Worm (Caenorhabditis elegans) whole organism, young adult: ENCODE measurements around the gene dis-3.

ENCODE experiments used
- C17E4.6 ChIP-seq: fragments of 200-800 bp; sonication (Bioruptor generic); IDR thresholded peaks from 2 replicates; pipeline ENCODE4 v1.3.6; 2022; ENCODE audit warnings: missing genetic modification reagents, missing genetic modification characterization, missing compliant biosample characterization
- D2030.7 ChIP-seq: fragments of 200-800 bp; sonication (Bioruptor generic); IDR thresholded peaks from 2 replicates; pipeline ENCODE4 v1.3.6; 2022; ENCODE audit warnings: missing genetic modification reagents, missing genetic modification characterization, missing compliant biosample characterization
- F23B12.7 ChIP-seq: sonication (generic microtip); optimal IDR thresholded peaks from 2 replicates; lab custom pipeline; 2017; ENCODE audit warnings: missing genetic modification characterization, mild to moderate bottlenecking, missing compliant biosample characterization, antibody characterized with exemption, moderate library complexity; ENCODE audit not compliant: insufficient read depth
- K11D2.4 ChIP-seq: fragments of 200-800 bp; sonication (Bioruptor generic); IDR thresholded peaks from 2 replicates; pipeline ENCODE4 v1.3.6; 2022; ENCODE audit warnings: missing genetic modification reagents, missing genetic modification characterization, missing compliant biosample characterization
- K12H6.12 ChIP-seq: fragments of 200-800 bp; sonication (Bioruptor generic); optimal IDR thresholded peaks from 2 replicates; lab custom pipeline; 2018; ENCODE audit warnings: mild to moderate bottlenecking, missing genetic modification characterization, missing compliant biosample characterization
- Y95B8A.8 ChIP-seq: fragments of 200-800 bp; sonication (Bioruptor generic); IDR thresholded peaks from 2 replicates; pipeline ENCODE4 v1.3.6; 2022; ENCODE audit warnings: missing genetic modification reagents, missing genetic modification characterization, missing compliant biosample characterization
- ZK185.1 ChIP-seq: sonication (generic microtip); optimal IDR thresholded peaks from 2 replicates; lab custom pipeline; 2016; ENCODE audit warnings: mild to moderate bottlenecking, missing genetic modification characterization, missing compliant biosample characterization; ENCODE audit not compliant: poor library complexity, severe bottlenecking
- atf-7 ChIP-seq: sonication (generic microtip); optimal IDR thresholded peaks from 2 replicates; lab custom pipeline; 2017; ENCODE audit warnings: mild to moderate bottlenecking, missing genetic modification characterization, missing compliant biosample characterization
- attf-5 ChIP-seq: fragments of 200-800 bp; sonication (Bioruptor generic); optimal IDR thresholded peaks from 2 replicates; lab custom pipeline; 2018; ENCODE audit warnings: mild to moderate bottlenecking, missing genetic modification characterization, missing compliant biosample characterization
- ceh-27 ChIP-seq: fragments of 200-800 bp; sonication (Bioruptor generic); optimal IDR thresholded peaks from 2 replicates; lab custom pipeline; 2018; ENCODE audit warnings: mild to moderate bottlenecking, missing genetic modification characterization, moderate library complexity, missing compliant biosample characterization
- ceh-58 ChIP-seq: fragments of 200-800 bp; sonication (Bioruptor generic); IDR thresholded peaks from 2 replicates; pipeline ENCODE4 v1.3.6; 2022; ENCODE audit warnings: missing genetic modification characterization, missing compliant biosample characterization
- ceh-91 ChIP-seq: fragments of 200-800 bp; sonication (Bioruptor generic); IDR thresholded peaks from 2 replicates; pipeline ENCODE4 v1.3.6; 2022; ENCODE audit warnings: missing genetic modification reagents, missing genetic modification characterization, missing compliant biosample characterization
- chd-7 ChIP-seq: sonication (generic microtip); optimal IDR thresholded peaks from 2 replicates; lab custom pipeline; 2016; ENCODE audit warnings: mild to moderate bottlenecking, missing genetic modification characterization, moderate library complexity, missing compliant biosample characterization
- dpl-1 ChIP-seq: fragments of 150-350 bp; optimal IDR thresholded peaks from 2 replicates; lab custom pipeline; 2014; ENCODE audit warnings: missing biosample characterization, missing genetic modification reagents, missing genetic modification characterization
- ekl-4 ChIP-seq: fragments of 200-800 bp; sonication (Bioruptor generic); IDR thresholded peaks from 2 replicates; pipeline ENCODE4 v1.3.6; 2022; ENCODE audit warnings: missing genetic modification reagents, missing genetic modification characterization, missing compliant biosample characterization
- fkh-3 ChIP-seq: sonication (generic microtip); optimal IDR thresholded peaks from 2 replicates; lab custom pipeline; 2016; ENCODE audit warnings: mild to moderate bottlenecking, missing genetic modification characterization, missing compliant biosample characterization
- hlh-12 ChIP-seq: sonication (generic microtip); optimal IDR thresholded peaks from 2 replicates; lab custom pipeline; 2016; ENCODE audit warnings: missing genetic modification characterization, missing compliant biosample characterization
- hlh-26 ChIP-seq: fragments of 200-800 bp; sonication (Bioruptor generic); conservative IDR thresholded peaks from 2 replicates; pipeline ENCODE4 v1.3.6; 2022; ENCODE audit warnings: missing genetic modification reagents, missing genetic modification characterization, missing compliant biosample characterization
- let-607 ChIP-seq, 2 experiments: fragments of 200-800 bp in 1 of 2; sonication (Bioruptor generic) in 1 of 2; sonication (generic microtip) in 1 of 2; optimal IDR thresholded peaks; 2 replicates each; lab custom pipeline; 2016 to 2018; ENCODE audit warnings: mild to moderate bottlenecking in 2 of 2, missing compliant biosample characterization in 2 of 2, missing genetic modification characterization in 2 of 2, moderate library complexity in 2 of 2, missing genotype in 1 of 2
- madf-10 ChIP-seq: sonication (generic microtip); optimal IDR thresholded peaks from 2 replicates; lab custom pipeline; 2016; ENCODE audit warnings: mild to moderate bottlenecking, missing genetic modification characterization, missing compliant biosample characterization
- mel-28 ChIP-seq: sonication (generic microtip); optimal IDR thresholded peaks from 2 replicates; lab custom pipeline; 2016; ENCODE audit warnings: borderline replicate concordance, mild to moderate bottlenecking, missing genetic modification characterization, missing compliant biosample characterization
- nfya-2 ChIP-seq: fragments of 200-800 bp; sonication (Bioruptor generic); IDR thresholded peaks from 2 replicates; pipeline ENCODE4 v1.3.6; 2022; ENCODE audit warnings: missing genetic modification reagents, missing genetic modification characterization, missing compliant biosample characterization
- nfyb-1 ChIP-seq: fragments of 200-800 bp; sonication (Bioruptor generic); IDR thresholded peaks from 2 replicates; pipeline ENCODE4 v1.3.6; 2022; ENCODE audit warnings: missing genetic modification reagents, missing genetic modification characterization, missing compliant biosample characterization
- pha-4 ChIP-seq: fragments of 150-350 bp; sonication (generic microtip); optimal IDR thresholded peaks from 2 replicates; lab custom pipeline; 2014; ENCODE audit warnings: missing biosample characterization, missing genetic modification reagents, missing genetic modification characterization
- repo-1 ChIP-seq: sonication (generic microtip); optimal IDR thresholded peaks from 2 replicates; lab custom pipeline; 2017; ENCODE audit warnings: mild to moderate bottlenecking, missing genetic modification characterization, missing compliant biosample characterization
- snpc-3.4 ChIP-seq: sonication (generic microtip); optimal IDR thresholded peaks from 2 replicates; lab custom pipeline; 2017; ENCODE audit warnings: missing genetic modification characterization, mild to moderate bottlenecking, missing compliant biosample characterization, antibody characterized with exemption, moderate library complexity, missing genotype, missing genetic modification reagents
- sptf-2 ChIP-seq: fragments of 200-800 bp; sonication (Bioruptor generic); optimal IDR thresholded peaks from 2 replicates; lab custom pipeline; 2018; ENCODE audit warnings: mild to moderate bottlenecking, missing genetic modification characterization, missing compliant biosample characterization
- tlf-1 ChIP-seq: fragments of 200-800 bp; sonication (Bioruptor generic); optimal IDR thresholded peaks from 2 replicates; lab custom pipeline; 2018; ENCODE audit warnings: mild to moderate bottlenecking, missing genetic modification characterization, missing compliant biosample characterization
- unc-62 ChIP-seq: fragments of 150-350 bp; optimal IDR thresholded peaks from 2 replicates; lab custom pipeline; 2014; ENCODE audit warnings: missing biosample characterization, missing genetic modification reagents, missing genetic modification characterization
- zfh-2 ChIP-seq: fragments of 200-800 bp; sonication (Bioruptor generic); conservative IDR thresholded peaks from 2 replicates; pipeline ENCODE4 v1.3.6; 2022; ENCODE audit warnings: missing genetic modification reagents, missing genetic modification characterization, missing compliant biosample characterization
- ztf-28 ChIP-seq: fragments of 200-800 bp; sonication (Bioruptor generic); IDR thresholded peaks from 2 replicates; pipeline ENCODE4 v1.3.6; 2022; ENCODE audit warnings: missing genetic modification reagents, missing genetic modification characterization, missing compliant biosample characterization
- ztf-6 ChIP-seq: fragments of 200-800 bp; sonication (Bioruptor generic); IDR thresholded peaks from 2 replicates; pipeline ENCODE4 v1.3.6; 2022; ENCODE audit warnings: missing genetic modification reagents, missing genetic modification characterization, missing compliant biosample characterization

The dis-3 gene

ce11 chrIV:10128906-10129386, 31.9 kb downstream of the dis-3 start, which contains the start of the genes gtbp-1 and K08F4.3 (continued):
- TF ChIP-seq hlh-26 (GFP tag; lab: Robert Waterston, UW) = no peak
- 0 out of 2 replicates have a peak, but pooled peaks have one; percentile 13 for TF ChIP-seq Y95B8A.8
- peak; percentile 34 for TF ChIP-seq ceh-27
- TF ChIP-seq ekl-4 (GFP tag; lab: Robert Waterston, UW) = peak; percentile 46; the same call in 1 of the 2 replicates
- TF ChIP-seq K12H6.12 (tag; lab: Kevin White, UChicago) = peak; percentile 23
- no peak for TF ChIP-seq repo-1
- TF ChIP-seq nfya-2 (GFP tag; lab: Robert Waterston, UW) = no peak
- TF ChIP-seq ztf-6 (GFP tag; lab: Robert Waterston, UW) = no peak
- peak; percentile 69 for TF ChIP-seq dpl-1 (GFP tag; lab: Kevin White, UChicago)
- 0 out of 2 replicates have a peak, but pooled peaks have one; percentile 44 for TF ChIP-seq nfyb-1

DNA sequence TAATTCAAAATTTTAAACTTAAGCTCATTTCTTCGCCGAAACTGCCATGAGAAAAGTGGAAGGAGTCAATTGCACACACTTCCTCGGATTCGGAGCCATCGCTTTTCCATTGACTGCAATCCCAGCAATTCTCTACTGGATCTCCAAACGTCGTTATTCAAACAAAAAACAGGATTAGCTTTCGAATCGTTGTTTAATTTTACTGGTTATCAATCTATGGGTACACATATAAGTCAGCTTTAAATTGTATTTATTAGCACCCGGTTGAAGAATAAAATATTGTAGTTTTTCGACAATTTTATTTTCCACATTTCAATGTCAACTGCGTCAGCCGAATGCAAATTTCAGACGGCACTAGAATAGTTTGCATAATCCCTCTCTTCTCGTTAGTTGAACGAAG, 33.0 kb downstream of the dis-3 start, which contains the start of gene glt-3:
TSS of gene glt-3 (plus strand) at position 301 of the 400 bp plus-strand sequence.
- no peak for TF ChIP-seq F23B12.7 (tag; lab: Kevin White, UChicago)
- no peak for TF ChIP-seq chd-7 (tag; lab: Kevin White, UChicago)
- TF ChIP-seq tlf-1 (GFP tag; lab: Kevin White, UChicago) = no peak
- TF ChIP-seq sptf-2 = no peak
- no peak for TF ChIP-seq nfyb-1
- no peak for TF ChIP-seq hlh-12
- TF ChIP-seq ekl-4 (GFP tag; lab: Robert Waterston, UW) = no peak
- no peak for TF ChIP-seq mel-28 (tag; lab: Kevin White, UChicago)
- TF ChIP-seq ztf-28 (GFP tag; lab: Robert Waterston, UW) = no peak
- TF ChIP-seq pha-4 (tag; lab: Kevin White, UChicago) = no peak
- no peak for TF ChIP-seq D2030.7 (GFP tag; lab: Robert Waterston, UW)
- TF ChIP-seq atf-7 = no peak

DNA sequence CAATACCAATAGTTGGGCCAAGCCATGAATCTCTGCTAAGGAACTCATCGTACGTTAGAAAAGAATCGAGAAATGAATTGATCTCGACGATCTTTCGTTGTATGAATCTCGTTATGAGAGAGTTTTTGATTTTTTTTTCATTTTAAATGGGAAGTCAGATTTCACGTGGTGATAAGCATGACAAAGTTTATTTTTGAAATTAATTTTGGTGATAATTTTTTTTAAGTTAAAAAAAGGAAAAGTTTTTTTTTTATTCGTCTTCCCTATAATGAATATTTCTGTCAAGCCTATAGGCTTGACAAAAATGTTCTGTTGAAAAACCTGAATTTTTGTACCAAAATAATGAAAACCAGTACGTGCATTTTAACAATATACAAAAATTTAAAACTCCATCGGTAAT, 38.8 kb downstream of the dis-3 start, which contains the start of gene K08F4.5:
TSS of gene K08F4.5 (minus strand) at position 101 of the 400 bp plus-strand sequence.
- TF ChIP-seq snpc-3.4 (tag; lab: Kevin White, UChicago) = no peak
- no peak for TF ChIP-seq let-607 (tag; optimal IDR thresholded peaks at IDR 0.05; lab: Kevin White, UChicago)
- no peak for TF ChIP-seq ceh-58 (GFP tag; lab: Robert Waterston, UW)
- TF ChIP-seq zfh-2 (GFP tag; lab: Robert Waterston, UW) = no peak
- no peak for TF ChIP-seq fkh-3 (tag; lab: Kevin White, UChicago)
- TF ChIP-seq attf-5 (GFP tag; lab: Kevin White, UChicago) = no peak
- TF ChIP-seq unc-62 (GFP tag; lab: Kevin White, UChicago) = no peak
- TF ChIP-seq madf-10 = no peak
- no peak for TF ChIP-seq K11D2.4 (GFP tag; lab: Robert Waterston, UW)

- TF ChIP-seq ZK185.1 (tag; lab: Kevin White, UChicago) = no peak
Observed at ce11 chrIV:10137804-10138203, 40.8 kb downstream of the dis-3 start, which contains the start of gene K08F4.12. Gene K08F4.12, plus strand, starts transcription at chrIV:10138104.

DNA sequence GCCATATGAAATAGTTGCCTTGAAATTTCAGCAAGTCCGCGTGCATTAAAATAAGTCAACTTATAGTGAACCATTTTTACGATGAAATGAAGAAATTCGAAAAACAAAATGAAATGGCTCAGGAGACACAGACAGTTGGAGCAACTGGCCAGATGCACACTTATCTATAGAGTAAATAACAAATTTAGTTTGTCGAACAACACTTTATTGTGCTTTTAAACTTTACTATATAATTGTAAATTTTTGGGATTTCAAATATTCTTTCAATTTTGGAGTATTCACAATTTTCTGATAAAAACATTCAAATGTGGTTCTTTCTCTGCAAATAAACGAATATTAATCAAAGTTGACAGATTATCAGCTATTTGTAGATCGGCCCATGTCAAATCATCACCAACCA, 43.1 kb downstream of the dis-3 start, which contains the start of gene gst-3:
TSS of gene gst-3 (minus strand) at position 101 of the 400 bp plus-strand sequence.
- TF ChIP-seq madf-10 = no peak
- TF ChIP-seq C17E4.6 (GFP tag; lab: Robert Waterston, UW) = no peak
- no peak for TF ChIP-seq ZK185.1 (tag; lab: Kevin White, UChicago)
- TF ChIP-seq ceh-91 = no peak
- TF ChIP-seq K12H6.12 (tag; lab: Kevin White, UChicago) = no peak
